Worm (Caenorhabditis elegans): ENCODE data around the gene F15E6.9.
"Not testable (repeated sequence)": the region's sequence is repeated elsewhere in the genome, so short reads cannot be mapped to it uniquely, and the experiment has no call there.

F15E6.9 gene

ce11 chrIV:4298983-4299382, at the start of gene F15E6.9:
TSS of gene F15E6.9 (minus strand) at chrIV:4299083.
- no peak for TF ChIP-seq nhr-12 (tag; optimal IDR thresholded peaks at IDR 0.05)
- TF ChIP-seq ceh-16 (tag; optimal IDR thresholded peaks at IDR 0.05) = no peak
- no peak for TF ChIP-seq lsy-12 (tag; optimal IDR thresholded peaks at IDR 0.05)
- TF ChIP-seq mml-1 (tag; optimal IDR thresholded peaks at IDR 0.05) = no peak
- TF ChIP-seq nhr-28 (tag; optimal IDR thresholded peaks at IDR 0.05) = no peak
- TF ChIP-seq pha-4 (tag; optimal IDR thresholded peaks at IDR 0.05) = no peak
- no peak for TF ChIP-seq nfya-1 (tag; optimal IDR thresholded peaks at IDR 0.05; ENCODE audit: insufficient read depth)
- no peak for TF ChIP-seq fos-1 (tag; optimal IDR thresholded peaks at IDR 0.05)
- no peak for TF ChIP-seq ZK546.5 (tag; optimal IDR thresholded peaks at IDR 0.05)
- TF ChIP-seq eor-1 (tag; optimal IDR thresholded peaks at IDR 0.05) = no peak
- no peak for TF ChIP-seq egl-27 (tag; optimal IDR thresholded peaks at IDR 0.05)
- no peak for TF ChIP-seq ceh-82 (tag; optimal IDR thresholded peaks at IDR 0.05)
- TF ChIP-seq ztf-4 (tag; optimal IDR thresholded peaks at IDR 0.05) = no peak
- no peak for TF ChIP-seq ceh-28 (tag; optimal IDR thresholded peaks at IDR 0.05)
- no peak for TF ChIP-seq unc-39 (tag; optimal IDR thresholded peaks at IDR 0.05)
- no peak for TF ChIP-seq fkh-2 (tag; optimal IDR thresholded peaks at IDR 0.05)
- no peak for TF ChIP-seq nhr-25 (tag; optimal IDR thresholded peaks at IDR 0.05)
- no peak for TF ChIP-seq nhr-23 (tag; optimal IDR thresholded peaks at IDR 0.05)
- no peak for TF ChIP-seq skn-1 (tag; optimal IDR thresholded peaks at IDR 0.05)

ce11 chrIV:4348146-4348545, 49.3 kb upstream of the F15E6.9 start, which contains the start of gene W03B1.5:
TSS of gene W03B1.5 (plus strand) at chrIV:4348446.
- not testable (repeated sequence) for TF ChIP-seq ZK546.5, elt-1, daf-12 (tag; optimal IDR thresholded peaks at IDR 0.05)

- TF ChIP-seq egl-27 (tag; optimal IDR thresholded peaks at IDR 0.05) = no peak
- no peak for TF ChIP-seq lsy-12 (tag; optimal IDR thresholded peaks at IDR 0.05)
- no peak for TF ChIP-seq nhr-23 (tag; optimal IDR thresholded peaks at IDR 0.05)
- no peak for TF ChIP-seq ceh-9 (tag; optimal IDR thresholded peaks at IDR 0.05)
- peak; percentile 88 for TF ChIP-seq ama-1 (optimal IDR thresholded peaks at IDR 0.05)
Measured at ce11 chrIV:4347578-4348003, 48.7 kb upstream of the F15E6.9 start.

- TF ChIP-seq ztf-4 (tag; optimal IDR thresholded peaks at IDR 0.05) = no peak
- TF ChIP-seq lsy-12 (tag; optimal IDR thresholded peaks at IDR 0.05) = no peak
- TF ChIP-seq ceh-16 (tag; optimal IDR thresholded peaks at IDR 0.05) = no peak
- no peak for TF ChIP-seq fos-1 (tag; optimal IDR thresholded peaks at IDR 0.05)
- no peak for TF ChIP-seq unc-62 (GFP tag; optimal IDR thresholded peaks at IDR 0.05)
Measured at ce11 chrIV:4346512-4346911, 47.6 kb upstream of the F15E6.9 start, which contains the start of gene oac-52. TSS of gene oac-52 (minus strand) at chrIV:4346612.

ce11 chrIV:4344828-4345227, 45.9 kb upstream of the F15E6.9 start:
- TF ChIP-seq eor-1 (tag; optimal IDR thresholded peaks at IDR 0.05) (no peak), snpc-4 (tag; optimal IDR thresholded peaks at IDR 0.05) (no peak), lsy-12 (tag; optimal IDR thresholded peaks at IDR 0.05) (no peak), ztf-4 (tag; optimal IDR thresholded peaks at IDR 0.05) (no peak), lin-15B (tag; optimal IDR thresholded peaks at IDR 0.05) (no peak), ceh-9 (tag; optimal IDR thresholded peaks at IDR 0.05) (no peak), zag-1 (tag; optimal IDR thresholded peaks at IDR 0.05) (no peak), ama-1 (optimal IDR thresholded peaks at IDR 0.05) (no peak), mdl-1 (tag; optimal IDR thresholded peaks at IDR 0.05) (no peak), R02D3.7 (tag; optimal IDR thresholded peaks at IDR 0.05) (no peak), lin-39 (tag; optimal IDR thresholded peaks at IDR 0.05) (no peak), skn-1 (tag; optimal IDR thresholded peaks at IDR 0.05) (no peak), daf-12 (tag; optimal IDR thresholded peaks at IDR 0.05) (no peak), nhr-25 (tag; optimal IDR thresholded peaks at IDR 0.05) (no peak)

ce11 chrIV:4338217-4338616, 39.3 kb upstream of the F15E6.9 start:
- no peak for TF ChIP-seq egl-5 (tag; optimal IDR thresholded peaks at IDR 0.05)
- TF ChIP-seq skn-1 (tag; optimal IDR thresholded peaks at IDR 0.05) = no peak
- no peak for TF ChIP-seq egl-27 (tag; optimal IDR thresholded peaks at IDR 0.05)
- peak; percentile 82 for TF ChIP-seq elt-1 (tag; optimal IDR thresholded peaks at IDR 0.05)
- no peak for TF ChIP-seq fos-1 (tag; optimal IDR thresholded peaks at IDR 0.05)
- peak; percentile 48 for TF ChIP-seq nhr-25 (tag; optimal IDR thresholded peaks at IDR 0.05)
- no peak for TF ChIP-seq mdl-1 (tag; optimal IDR thresholded peaks at IDR 0.05)
- no peak for TF ChIP-seq nhr-12 (tag; optimal IDR thresholded peaks at IDR 0.05)
- no peak for TF ChIP-seq R02D3.7 (tag; optimal IDR thresholded peaks at IDR 0.05)

All from whole organism, L3 larva.